Fruit fly (Drosophila melanogaster) whole organism, embryonic: ENCODE measurements around the gene CG31898.

Experiments
- Aef1 ChIP-seq: fragments of 200-800 bp; sonication (Bioruptor generic); IDR thresholded peaks from 3 replicates; pipeline ENCODE4 v1.3.6; 2022; ENCODE audit warnings: missing biosample characterization, missing genetic modification characterization
- Atf3 ChIP-seq: fragments of 200-800 bp; sonication (Bioruptor generic); optimal IDR thresholded peaks from 3 replicates; lab custom pipeline; 2016; ENCODE audit warnings: missing biosample characterization, missing genetic modification characterization
- Atf6 ChIP-seq: fragments of 200-800 bp; sonication (Bioruptor generic); IDR thresholded peaks from 2 replicates; pipeline ENCODE4 v1.3.6; 2022; ENCODE audit warnings: missing biosample characterization, missing genetic modification characterization
- Awh ChIP-seq: fragments of 200-800 bp; sonication (Bioruptor generic); IDR thresholded peaks from 2 replicates; pipeline ENCODE4, ENCODE4 v1.3.6; 2022; ENCODE audit warnings: missing biosample characterization, missing genetic modification characterization
- CG11093 ChIP-seq: fragments of 200-800 bp; sonication (Bioruptor generic); IDR thresholded peaks from 3 replicates; pipeline ENCODE4 v1.3.6; 2022; ENCODE audit warnings: missing biosample characterization, missing genetic modification characterization
- CG12659 ChIP-seq: fragments of 200-800 bp; sonication (Bioruptor generic); optimal IDR thresholded peaks from 3 replicates; lab custom pipeline; 2017; ENCODE audit warnings: mild to moderate bottlenecking, missing biosample characterization, missing genetic modification reagents, missing genetic modification characterization
- CG13123 ChIP-seq: fragments of 200-800 bp; sonication (Bioruptor generic); optimal IDR thresholded peaks from 2 replicates; lab custom pipeline; 2016; ENCODE audit warnings: missing biosample characterization, missing genetic modification characterization
- CG13624 ChIP-seq: fragments of 200-800 bp; sonication (Bioruptor generic); optimal IDR thresholded peaks from 2 replicates; lab custom pipeline; 2016; ENCODE audit warnings: missing biosample characterization, missing genetic modification characterization
- CG13775 ChIP-seq: fragments of 200-800 bp; sonication (Bioruptor generic); optimal IDR thresholded peaks from 3 replicates; lab custom pipeline; 2017; ENCODE audit warnings: missing biosample characterization, mild to moderate bottlenecking, missing genetic modification characterization
- CG14667 ChIP-seq: fragments of 200-800 bp; sonication (Bioruptor generic); IDR thresholded peaks from 2 replicates; pipeline ENCODE4 v1.3.6; 2022; ENCODE audit warnings: missing biosample characterization, missing genetic modification characterization
- CG15479 ChIP-seq: fragments of 200-800 bp; sonication (Bioruptor generic); optimal IDR thresholded peaks from 3 replicates; lab custom pipeline; 2019; ENCODE audit warnings: missing biosample characterization, mild to moderate bottlenecking, missing genetic modification characterization, moderate library complexity
- CG1832 ChIP-seq: fragments of 200-800 bp; sonication (Bioruptor generic); optimal IDR thresholded peaks from 2 replicates; lab custom pipeline; 2017; ENCODE audit warnings: missing biosample characterization, mild to moderate bottlenecking, missing genetic modification characterization, inconsistent platforms
- CG2875 ChIP-seq: fragments of 200-800 bp; sonication (Bioruptor generic); optimal IDR thresholded peaks from 2 replicates; lab custom pipeline; 2017; ENCODE audit warnings: missing biosample characterization, mild to moderate bottlenecking, missing genetic modification characterization, missing genetic modification reagents
- CG3163 ChIP-seq: fragments of 200-800 bp; sonication (Bioruptor generic); optimal IDR thresholded peaks from 3 replicates; lab custom pipeline; 2016; ENCODE audit warnings: missing biosample characterization, missing genetic modification characterization
- CG32532 ChIP-seq: fragments of 200-800 bp; sonication (Bioruptor generic); IDR thresholded peaks from 2 replicates; pipeline ENCODE4 v1.3.6; 2022; ENCODE audit warnings: missing biosample characterization, missing genetic modification characterization
- CG3838 ChIP-seq: fragments of 200-800 bp; sonication (Bioruptor generic); optimal IDR thresholded peaks from 3 replicates; lab custom pipeline; 2016; ENCODE audit warnings: missing biosample characterization, missing genetic modification characterization
- CG4328 ChIP-seq: fragments of 200-800 bp; sonication (Bioruptor generic); optimal IDR thresholded peaks from 3 replicates; lab custom pipeline; 2017; ENCODE audit warnings: missing biosample characterization, missing genetic modification reagents, missing genetic modification characterization
- CG4820 ChIP-seq: fragments of 200-800 bp; sonication (Bioruptor generic); optimal IDR thresholded peaks from 3 replicates; lab custom pipeline; 2016; ENCODE audit warnings: missing biosample characterization, missing genetic modification characterization
- CG9727 ChIP-seq: fragments of 200-800 bp; sonication (Bioruptor generic); optimal IDR thresholded peaks from 3 replicates; lab custom pipeline; 2017; ENCODE audit warnings: missing biosample characterization, mild to moderate bottlenecking, missing genetic modification characterization
- CG9817 ChIP-seq: fragments of 200-800 bp; sonication (Bioruptor generic); optimal IDR thresholded peaks from 2 replicates; lab custom pipeline; 2018; ENCODE audit warnings: missing biosample characterization, mild to moderate bottlenecking, missing genetic modification characterization, moderate library complexity
- CG9876 ChIP-seq: fragments of 200-800 bp; sonication (Bioruptor generic); optimal IDR thresholded peaks from 2 replicates; lab custom pipeline; 2016; ENCODE audit warnings: missing biosample characterization, missing genetic modification characterization
- Dfd ChIP-seq, 2 experiments: fragments of >200 bp; optimal IDR thresholded peaks; 2 replicates each; lab custom pipeline; 2017; ENCODE audit warnings: missing biosample characterization in 2 of 2, missing genetic modification characterization in 2 of 2
- Ets97D ChIP-seq: fragments of 200-800 bp; sonication (Bioruptor generic); optimal IDR thresholded peaks from 3 replicates; lab custom pipeline; 2016; ENCODE audit warnings: missing biosample characterization, missing genetic modification characterization
- H2.0 ChIP-seq: fragments of 200-800 bp; sonication (Bioruptor generic); IDR thresholded peaks from 2 replicates; pipeline ENCODE4 v1.3.6; 2022; ENCODE audit warnings: missing biosample characterization, missing genetic modification characterization
- HLH3B ChIP-seq: fragments of 200-800 bp; sonication (Bioruptor generic); IDR thresholded peaks from 2 replicates; pipeline ENCODE4 v1.3.6; 2022; ENCODE audit warnings: missing biosample characterization, missing genetic modification characterization
- PHDP ChIP-seq: fragments of 200-800 bp; sonication (Bioruptor generic); optimal IDR thresholded peaks from 3 replicates; lab custom pipeline; 2018; ENCODE audit warnings: missing biosample characterization, mild to moderate bottlenecking, missing genetic modification characterization, moderate library complexity
- Ravus ChIP-seq: fragments of 200-800 bp; sonication (Bioruptor generic); IDR thresholded peaks from 2 replicates; pipeline ENCODE4 v1.3.6; 2022; ENCODE audit warnings: missing biosample characterization, missing genetic modification characterization
- Rx ChIP-seq: fragments of 200-800 bp; sonication (Bioruptor generic); IDR thresholded peaks from 2 replicates; pipeline ENCODE4 v1.3.6; 2022; ENCODE audit warnings: missing biosample characterization, missing genetic modification characterization
- Sry-β ChIP-seq: fragments of 200-800 bp; sonication (Bioruptor generic); optimal IDR thresholded peaks from 2 replicates; lab custom pipeline; 2018; ENCODE audit warnings: missing biosample characterization, mild to moderate bottlenecking, missing genetic modification characterization, moderate library complexity
- Usf ChIP-seq: fragments of 200-800 bp; sonication (Bioruptor generic); optimal IDR thresholded peaks from 2 replicates; lab custom pipeline; 2017; ENCODE audit warnings: missing genotype, missing biosample characterization, missing genetic modification characterization
- Xbp1 ChIP-seq: fragments of 200-800 bp; sonication (Bioruptor generic); optimal IDR thresholded peaks from 3 replicates; lab custom pipeline; 2016; ENCODE audit warnings: missing biosample characterization, mild to moderate bottlenecking, missing genetic modification characterization
- cas ChIP-seq: fragments of 200-800 bp; sonication (Bioruptor generic); IDR thresholded peaks from 2 replicates; pipeline ENCODE4 v1.3.6; 2022; ENCODE audit warnings: missing biosample characterization, missing genetic modification characterization
- crc ChIP-seq: fragments of 200-800 bp; sonication (Bioruptor generic); optimal IDR thresholded peaks from 2 replicates; lab custom pipeline; 2016; ENCODE audit warnings: missing biosample characterization, missing genetic modification characterization
- dm ChIP-seq: fragments of 200-800 bp; sonication (Bioruptor generic); optimal IDR thresholded peaks from 3 replicates; lab custom pipeline; 2016; ENCODE audit warnings: missing biosample characterization, missing genetic modification characterization
- gsb-n ChIP-seq: fragments of 200-800 bp; sonication (Bioruptor generic); optimal IDR thresholded peaks from 3 replicates; lab custom pipeline; 2018; ENCODE audit warnings: missing biosample characterization, mild to moderate bottlenecking, missing genetic modification characterization
- h ChIP-seq: fragments of >200 bp; optimal IDR thresholded peaks from 2 replicates; lab custom pipeline; 2017
- her ChIP-seq: fragments of 200-800 bp; sonication (Bioruptor generic); optimal IDR thresholded peaks from 2 replicates; lab custom pipeline; 2016; ENCODE audit warnings: missing biosample characterization, missing genetic modification characterization
- jing ChIP-seq: fragments of 200-800 bp; sonication (Bioruptor generic); optimal IDR thresholded peaks from 2 replicates; lab custom pipeline; 2018; ENCODE audit warnings: missing biosample characterization, mild to moderate bottlenecking, missing genetic modification characterization
- lilli ChIP-seq: fragments of 200-800 bp; sonication (Bioruptor generic); optimal IDR thresholded peaks from 3 replicates; lab custom pipeline; 2016; ENCODE audit warnings: missing biosample characterization, missing genetic modification characterization
- mam ChIP-seq: fragments of 200-800 bp; sonication (Bioruptor generic); optimal IDR thresholded peaks from 3 replicates; lab custom pipeline; 2016; ENCODE audit warnings: missing biosample characterization, missing genetic modification characterization
- nerfin-1 ChIP-seq: fragments of 200-800 bp; sonication (Bioruptor generic); optimal IDR thresholded peaks from 3 replicates; lab custom pipeline; 2019; ENCODE audit warnings: missing biosample characterization, mild to moderate bottlenecking, missing genetic modification characterization, moderate library complexity
- org-1 ChIP-seq: fragments of 200-800 bp; sonication (Bioruptor generic); optimal IDR thresholded peaks from 2 replicates; lab custom pipeline; 2017; ENCODE audit warnings: missing biosample characterization, missing genetic modification characterization
- sna ChIP-seq: fragments of 200-800 bp; sonication (Bioruptor generic); IDR thresholded peaks from 2 replicates; pipeline ENCODE4 v1.3.6; 2022; ENCODE audit warnings: missing biosample characterization, missing genetic modification characterization; ENCODE audit not compliant: partially characterized antibody
- ssp ChIP-seq: fragments of 200-800 bp; sonication (Bioruptor generic); IDR thresholded peaks from 2 replicates; pipeline ENCODE4 v1.3.6; 2022; ENCODE audit warnings: missing biosample characterization, missing genetic modification characterization
- stc ChIP-seq: fragments of 200-800 bp; sonication (Bioruptor generic); IDR thresholded peaks from 2 replicates; pipeline ENCODE4 v1.3.6; 2022; ENCODE audit warnings: missing biosample characterization, missing genetic modification characterization
- sug ChIP-seq: fragments of 200-800 bp; optimal IDR thresholded peaks from 2 replicates; lab custom pipeline; 2019; ENCODE audit warnings: missing biosample characterization, mild to moderate bottlenecking, missing genetic modification characterization, moderate library complexity
- tgo ChIP-seq: fragments of 200-800 bp; sonication (Bioruptor generic); IDR thresholded peaks from 3 replicates; pipeline ENCODE4 v1.3.6; 2022; ENCODE audit warnings: missing biosample characterization, missing genetic modification characterization
- trem ChIP-seq: fragments of 200-800 bp; optimal IDR thresholded peaks from 3 replicates; lab custom pipeline; 2019; ENCODE audit warnings: missing biosample characterization, mild to moderate bottlenecking, missing genetic modification characterization, moderate library complexity
- twi ChIP-seq: fragments of 200-800 bp; optimal IDR thresholded peaks from 2 replicates; lab custom pipeline; 2019; ENCODE audit warnings: missing biosample characterization, mild to moderate bottlenecking, missing genetic modification characterization, moderate library complexity
- vfl ChIP-seq: fragments of 200-800 bp; sonication (Bioruptor generic); optimal IDR thresholded peaks from 2 replicates; lab custom pipeline; 2016; ENCODE audit warnings: missing biosample characterization, missing genetic modification characterization

The CG31898 gene

dm6 chr2L:8403286-8404270 is 3.4 kb downstream of the CG31898 start, which contains the start of gene emb (continued):
- TF ChIP-seq Dfd (GFP tag; optimal IDR thresholded peaks at IDR 0.05; lab: Kevin White, UChicago) = no peak
- no peak for TF ChIP-seq crc (GFP tag; lab: Kevin White, UChicago)
- TF ChIP-seq twi (tag; lab: Kevin White, UChicago) = peak; percentile 40
- peak; percentile 95 for TF ChIP-seq Ets97D (GFP tag; lab: Kevin White, UChicago)
- TF ChIP-seq sna (GFP tag; lab: Robert Waterston, UW) = peak; percentile 93
- no peak for TF ChIP-seq sug (tag; lab: Kevin White, UChicago)
- TF ChIP-seq CG2875 (GFP tag; lab: Kevin White, UChicago) = no peak
- TF ChIP-seq tgo = no peak
- TF ChIP-seq CG3163 (GFP tag; lab: Kevin White, UChicago) = peak; percentile 24
- TF ChIP-seq CG3838 = peak; percentile 11
- no peak for TF ChIP-seq HLH3B (GFP tag; lab: Robert Waterston, UW)
- TF ChIP-seq Rx (GFP tag; lab: Robert Waterston, UW) = 0 out of 2 replicates have a peak, but pooled peaks have one; percentile 25
- peak; percentile 3 for TF ChIP-seq Sry-β (GFP tag; lab: Kevin White, UChicago)
- no peak for TF ChIP-seq PHDP (tag; lab: Kevin White, UChicago)
- peak; percentile 40 for TF ChIP-seq CG4328
- TF ChIP-seq CG14667 (GFP tag; lab: Robert Waterston, UW) = no peak
- no peak for TF ChIP-seq Awh (GFP tag; lab: Robert Waterston, UW)
- peak; percentile 67 for TF ChIP-seq lilli
- peak; percentile 68 for TF ChIP-seq trem (tag; lab: Kevin White, UChicago)
- no peak for TF ChIP-seq CG15479 (GFP tag; lab: Kevin White, UChicago)
- TF ChIP-seq org-1 (GFP tag; lab: Kevin White, UChicago) = no peak
- no peak for TF ChIP-seq Ravus
- no peak for TF ChIP-seq gsb-n (tag; lab: Kevin White, UChicago)
- TF ChIP-seq vfl (GFP tag; lab: Kevin White, UChicago) = peak; percentile 34
- TF ChIP-seq Usf = no peak
- 0 out of 2 replicates have a peak, but pooled peaks have one; percentile 22 for TF ChIP-seq H2.0 (GFP tag; lab: Robert Waterston, UW)
- peak; percentile 29 for TF ChIP-seq CG9817 (tag; lab: Kevin White, UChicago)
- TF ChIP-seq CG13123 = no peak
- TF ChIP-seq dm (GFP tag; lab: Kevin White, UChicago) = peak; percentile 83
- TF ChIP-seq CG12659 (GFP tag; lab: Kevin White, UChicago) = peak; percentile 93
- TF ChIP-seq ssp (GFP tag; lab: Robert Waterston, UW) = peak; percentile 68
- TF ChIP-seq nerfin-1 = peak; percentile 89
- TF ChIP-seq Atf3 (GFP tag; lab: Kevin White, UChicago) = no peak
- TF ChIP-seq CG11093 (GFP tag; lab: Robert Waterston, UW) = no peak
- TF ChIP-seq Atf6 = peak; percentile 39; the same call in 1 of the 2 replicates
- peak; percentile 45 for TF ChIP-seq Xbp1 (GFP tag; lab: Kevin White, UChicago)
- TF ChIP-seq CG13775 (GFP tag; lab: Kevin White, UChicago) = peak; percentile 55
- TF ChIP-seq cas (GFP tag; lab: Robert Waterston, UW) = peak; percentile 18; the same call in 1 of the 2 replicates
- TF ChIP-seq CG4820 (GFP tag; lab: Kevin White, UChicago) = peak; percentile 48
- peak; percentile 38 for TF ChIP-seq her (GFP tag; lab: Kevin White, UChicago)
- TF ChIP-seq stc (GFP tag; lab: Robert Waterston, UW) = no peak
- TF ChIP-seq CG9727 (GFP tag; lab: Kevin White, UChicago) = peak; percentile 66
- TF ChIP-seq jing (GFP tag; lab: Kevin White, UChicago) = no peak
- peak; percentile 25 for TF ChIP-seq CG9876 (GFP tag; lab: Kevin White, UChicago)
- TF ChIP-seq CG13624 (GFP tag; lab: Kevin White, UChicago) = peak; percentile 42
- no peak for TF ChIP-seq CG1832 (GFP tag; lab: Kevin White, UChicago)
- no peak for TF ChIP-seq Aef1 (GFP tag; lab: Robert Waterston, UW)
- TF ChIP-seq mam (GFP tag; lab: Kevin White, UChicago) = peak; percentile 62
- peak; percentile 39; the same call in 1 of the 2 replicates for TF ChIP-seq CG32532
- no peak for TF ChIP-seq h (lab: Kevin White, UChicago)
